Fruit fly (Drosophila melanogaster) Kc167 (cell line): ENCODE data around the gene Nlg4.

Experiments used
- Myc ChIP-seq: fragments of >200 bp; optimal IDR thresholded peaks from 2 replicates; lab custom pipeline; 2017; ENCODE audit warnings: missing external identifiers
- Sin3A ChIP-seq: fragments of >200 bp; optimal IDR thresholded peaks from 2 replicates; lab custom pipeline; 2018; ENCODE audit warnings: missing external identifiers
- h ChIP-seq: fragments of >200 bp; optimal IDR thresholded peaks from 3 replicates; lab custom pipeline; 2018; ENCODE audit warnings: missing external identifiers
- insv ChIP-seq: fragments of >200 bp; optimal IDR thresholded peaks from 3 replicates; lab custom pipeline; 2018; ENCODE audit warnings: missing external identifiers
- psq ChIP-seq: fragments of >200 bp; optimal IDR thresholded peaks from 2 replicates; lab custom pipeline; 2017; ENCODE audit warnings: missing external identifiers
- ttk ChIP-seq: sonication (Bioruptor generic); optimal IDR thresholded peaks from 2 replicates; lab custom pipeline; 2017; ENCODE audit warnings: missing external identifiers

The Nlg4 gene

dm6 chr3R:20256278-20256979 is 51.8 kb downstream of the Nlg4 start:
- TF ChIP-seq Sin3A (lab: Kevin White, UChicago) (no peak), Myc (lab: Kevin White, UChicago) (no peak), psq (no peak)

- TF ChIP-seq Sin3A (lab: Kevin White, UChicago) (no peak), insv (no peak), h (lab: Kevin White, UChicago) (no peak), ttk (lab: Kevin White, UChicago) (no peak), Myc (lab: Kevin White, UChicago) (no peak), psq (no peak)
These were observed 52.7 kb downstream of the Nlg4 start for dm6 chr3R:20257180-20257936.

dm6 chr3R:20257937-20258334 is 53.3 kb downstream of the Nlg4 start:
- TF ChIP-seq psq = no peak
- TF ChIP-seq insv = no peak
- TF ChIP-seq Myc (lab: Kevin White, UChicago) = no peak

dm6 chr3R:20258799-20259405 is 54.3 kb downstream of the Nlg4 start:
- TF ChIP-seq ttk (lab: Kevin White, UChicago) (no peak), h (lab: Kevin White, UChicago) (no peak), Sin3A (lab: Kevin White, UChicago) (no peak), Myc (lab: Kevin White, UChicago) (no peak), psq (no peak), insv (no peak)

- TF ChIP-seq psq (no peak), Sin3A (lab: Kevin White, UChicago) (no peak), ttk (lab: Kevin White, UChicago) (no peak), insv (no peak), Myc (lab: Kevin White, UChicago) (no peak), h (lab: Kevin White, UChicago) (no peak)
These were observed 55.0 kb downstream of the Nlg4 start for dm6 chr3R:20259440-20260170.

- TF ChIP-seq psq (no peak), Sin3A (lab: Kevin White, UChicago) (no peak), ttk (lab: Kevin White, UChicago) (no peak), h (lab: Kevin White, UChicago) (no peak), Myc (lab: Kevin White, UChicago) (no peak), insv (no peak)
These were observed 55.8 kb downstream of the Nlg4 start for dm6 chr3R:20260382-20260781.

dm6 chr3R:20261225-20261968 is 56.8 kb downstream of the Nlg4 start:
- TF ChIP-seq Sin3A (lab: Kevin White, UChicago) = no peak
- no peak for TF ChIP-seq insv
- TF ChIP-seq psq = no peak
- no peak for TF ChIP-seq h (lab: Kevin White, UChicago)
- no peak for TF ChIP-seq ttk (lab: Kevin White, UChicago)
- TF ChIP-seq Myc (lab: Kevin White, UChicago) = no peak

dm6 chr3R:20261969-20262334 is 57.3 kb downstream of the Nlg4 start:
- TF ChIP-seq insv (no peak), psq (no peak), Myc (lab: Kevin White, UChicago) (no peak), Sin3A (lab: Kevin White, UChicago) (no peak)

dm6 chr3R:20262927-20263644 is 58.5 kb downstream of the Nlg4 start:
- TF ChIP-seq h (lab: Kevin White, UChicago) = no peak
- no peak for TF ChIP-seq ttk (lab: Kevin White, UChicago)
- no peak for TF ChIP-seq Myc (lab: Kevin White, UChicago)
- no peak for TF ChIP-seq insv
- no peak for TF ChIP-seq psq
- TF ChIP-seq Sin3A (lab: Kevin White, UChicago) = no peak

dm6 chr3R:20263793-20264483 is 59.3 kb downstream of the Nlg4 start:
- TF ChIP-seq Sin3A (lab: Kevin White, UChicago) (no peak), ttk (lab: Kevin White, UChicago) (no peak), psq (no peak), Myc (lab: Kevin White, UChicago) (no peak), insv (no peak), h (lab: Kevin White, UChicago) (no peak)
